Worm (Caenorhabditis elegans) whole organism, late embryonic: ENCODE results near the gene F33A8.7.

Experiments used
- ceh-48 ChIP-seq: sonication (generic microtip); optimal IDR thresholded peaks from 2 replicates; lab custom pipeline; 2016; ENCODE audit warnings: missing genetic modification characterization, inconsistent platforms, missing compliant biosample characterization
- elt-2 ChIP-seq: sonication (generic microtip); optimal IDR thresholded peaks from 2 replicates; lab custom pipeline; 2016; ENCODE audit warnings: missing genetic modification reagents, missing genetic modification characterization, missing compliant biosample characterization
- ets-4 ChIP-seq: sonication (generic microtip); optimal IDR thresholded peaks from 2 replicates; lab custom pipeline; 2016; ENCODE audit warnings: missing genetic modification characterization, missing compliant biosample characterization
- mec-3 ChIP-seq: sonication (generic microtip); optimal IDR thresholded peaks from 2 replicates; lab custom pipeline; 2016; ENCODE audit warnings: borderline replicate concordance, missing genetic modification characterization, missing compliant biosample characterization
- nfya-1 ChIP-seq: sonication (generic microtip); optimal IDR thresholded peaks from 2 replicates; lab custom pipeline; 2017; ENCODE audit warnings: missing genetic modification characterization, mild to moderate bottlenecking, missing compliant biosample characterization, antibody characterized with exemption, moderate library complexity
- pqm-1 ChIP-seq: sonication (generic microtip); optimal IDR thresholded peaks from 2 replicates; lab custom pipeline; 2016; ENCODE audit warnings: missing genetic modification characterization, missing compliant biosample characterization

ce11 chrII:11050678-11051077 is 25.2 kb upstream of the F33A8.7 start:
- TF ChIP-seq ets-4 (tag; lab: Kevin White, UChicago) = no peak
- TF ChIP-seq elt-2 (tag; lab: Kevin White, UChicago) = no peak
- no peak for TF ChIP-seq mec-3 (tag; lab: Kevin White, UChicago)
- TF ChIP-seq ceh-48 (tag; lab: Kevin White, UChicago) = no peak
- no peak for TF ChIP-seq nfya-1 (tag; lab: Kevin White, UChicago)
- no peak for TF ChIP-seq pqm-1 (tag; lab: Kevin White, UChicago)
